Fruit fly (Drosophila melanogaster) whole organism, embryonic: ENCODE data around the gene Txl.

ENCODE experiments used
- CG10462 ChIP-seq: fragments of 200-800 bp; sonication (Bioruptor generic); optimal IDR thresholded peaks from 2 replicates; lab custom pipeline; 2016; ENCODE audit warnings: missing biosample characterization, missing genetic modification characterization
- CG10654 ChIP-seq: fragments of 200-800 bp; sonication (Bioruptor generic); optimal IDR thresholded peaks from 2 replicates; lab custom pipeline; 2016; ENCODE audit warnings: missing biosample characterization, missing genetic modification characterization
- CG11398 ChIP-seq: fragments of 200-800 bp; sonication (Bioruptor generic); optimal IDR thresholded peaks from 2 replicates; lab custom pipeline; 2016; ENCODE audit warnings: missing biosample characterization, missing genetic modification characterization
- CG13123 ChIP-seq: fragments of 200-800 bp; sonication (Bioruptor generic); optimal IDR thresholded peaks from 2 replicates; lab custom pipeline; 2016; ENCODE audit warnings: missing biosample characterization, missing genetic modification characterization
- CG13287 ChIP-seq: fragments of 200-800 bp; sonication (Bioruptor generic); IDR thresholded peaks from 2 replicates; pipeline ENCODE4 v1.3.6; 2022; ENCODE audit warnings: missing biosample characterization, missing genetic modification characterization; ENCODE audit not compliant: partially characterized antibody
- CG13296 ChIP-seq: fragments of 200-800 bp; sonication (Bioruptor generic); optimal IDR thresholded peaks from 3 replicates; lab custom pipeline; 2018; ENCODE audit warnings: missing biosample characterization, mild to moderate bottlenecking, missing genetic modification characterization
- CG13775 ChIP-seq: fragments of 200-800 bp; sonication (Bioruptor generic); optimal IDR thresholded peaks from 3 replicates; lab custom pipeline; 2017; ENCODE audit warnings: missing biosample characterization, mild to moderate bottlenecking, missing genetic modification characterization
- CG15073 ChIP-seq: fragments of 200-800 bp; sonication (Bioruptor generic); optimal IDR thresholded peaks from 2 replicates; lab custom pipeline; 2016; ENCODE audit warnings: missing biosample characterization, missing genetic modification characterization
- CG15479 ChIP-seq: fragments of 200-800 bp; sonication (Bioruptor generic); optimal IDR thresholded peaks from 3 replicates; lab custom pipeline; 2019; ENCODE audit warnings: missing biosample characterization, mild to moderate bottlenecking, missing genetic modification characterization, moderate library complexity
- CG17385 ChIP-seq: fragments of 200-800 bp; sonication (Bioruptor generic); optimal IDR thresholded peaks from 3 replicates; lab custom pipeline; 2018; ENCODE audit warnings: missing biosample characterization, mild to moderate bottlenecking, missing genetic modification characterization
- CG18764 ChIP-seq: fragments of 200-800 bp; sonication (Bioruptor generic); optimal IDR thresholded peaks from 3 replicates; lab custom pipeline; 2016; ENCODE audit warnings: missing biosample characterization, missing genetic modification characterization
- CG2202 ChIP-seq: fragments of 200-800 bp; sonication (Bioruptor generic); optimal IDR thresholded peaks from 2 replicates; lab custom pipeline; 2018; ENCODE audit warnings: missing biosample characterization, mild to moderate bottlenecking, missing genetic modification characterization
- CG33213 ChIP-seq: fragments of 200-800 bp; sonication (Bioruptor generic); optimal IDR thresholded peaks from 3 replicates; lab custom pipeline; 2016; ENCODE audit warnings: missing biosample characterization, missing genetic modification characterization
- CG4730 ChIP-seq: fragments of 200-800 bp; sonication (Bioruptor generic); IDR thresholded peaks from 2 replicates; pipeline ENCODE4 v1.3.6; 2022; ENCODE audit warnings: missing biosample characterization, missing genetic modification characterization
- CrebB ChIP-seq: fragments of 200-800 bp; sonication (Bioruptor generic); optimal IDR thresholded peaks from 3 replicates; lab custom pipeline; 2018; ENCODE audit warnings: missing biosample characterization, mild to moderate bottlenecking, missing genetic modification characterization
- Eip74EF ChIP-seq, 2 experiments: fragments of 200-800 bp in 1 of 2; fragments of >200 bp in 1 of 2; sonication (Bioruptor generic) in 1 of 2; optimal IDR thresholded peaks; 2 replicates each; lab custom pipeline; 2017 to 2019; ENCODE audit warnings: missing biosample characterization in 2 of 2, missing genetic modification characterization in 2 of 2, mild to moderate bottlenecking in 1 of 2, moderate library complexity in 1 of 2
- Elba2 ChIP-seq: fragments of 200-800 bp; sonication (Bioruptor generic); optimal IDR thresholded peaks from 3 replicates; lab custom pipeline; 2016; ENCODE audit warnings: missing biosample characterization, missing genetic modification characterization
- Fer1 ChIP-seq: fragments of 200-800 bp; sonication (Bioruptor generic); optimal IDR thresholded peaks from 2 replicates; lab custom pipeline; 2017; ENCODE audit warnings: missing biosample characterization, mild to moderate bottlenecking, missing genetic modification characterization
- HLH3B ChIP-seq: fragments of 200-800 bp; sonication (Bioruptor generic); IDR thresholded peaks from 2 replicates; pipeline ENCODE4 v1.3.6; 2022; ENCODE audit warnings: missing biosample characterization, missing genetic modification characterization
- Hr39 ChIP-seq: fragments of >200 bp; optimal IDR thresholded peaks from 2 replicates; lab custom pipeline; 2017
- MESR4 ChIP-seq: fragments of 200-800 bp; sonication (Bioruptor generic); optimal IDR thresholded peaks from 2 replicates; lab custom pipeline; 2018; ENCODE audit warnings: missing biosample characterization, mild to moderate bottlenecking, missing genetic modification characterization, moderate library complexity
- NK7.1 ChIP-seq: fragments of 200-800 bp; sonication (Bioruptor generic); optimal IDR thresholded peaks from 3 replicates; lab custom pipeline; 2016; ENCODE audit warnings: missing biosample characterization, missing genetic modification characterization
- Ravus ChIP-seq: fragments of 200-800 bp; sonication (Bioruptor generic); IDR thresholded peaks from 2 replicates; pipeline ENCODE4 v1.3.6; 2022; ENCODE audit warnings: missing biosample characterization, missing genetic modification characterization
- ara ChIP-seq: fragments of 200-800 bp; sonication (Bioruptor generic); IDR thresholded peaks from 2 replicates; pipeline ENCODE4 v1.3.6; 2022; ENCODE audit warnings: missing biosample characterization, missing genetic modification characterization
- ash1 ChIP-seq: fragments of 200-800 bp; sonication (Bioruptor generic); optimal IDR thresholded peaks from 2 replicates; lab custom pipeline; 2018; ENCODE audit warnings: missing biosample characterization, mild to moderate bottlenecking, missing genetic modification characterization
- bigmax ChIP-seq: fragments of 200-800 bp; sonication (Bioruptor generic); optimal IDR thresholded peaks from 2 replicates; lab custom pipeline; 2018; ENCODE audit warnings: missing biosample characterization, mild to moderate bottlenecking, missing genetic modification characterization
- btn ChIP-seq: fragments of 200-800 bp; sonication (Bioruptor generic); optimal IDR thresholded peaks from 2 replicates; lab custom pipeline; 2016; ENCODE audit warnings: missing biosample characterization, missing genetic modification characterization
- cad ChIP-seq: fragments of >200 bp; optimal IDR thresholded peaks from 2 replicates; lab custom pipeline; 2017; ENCODE audit warnings: missing biosample characterization, missing genetic modification characterization
- cg ChIP-seq: fragments of 200-800 bp; sonication (Bioruptor generic); optimal IDR thresholded peaks from 3 replicates; lab custom pipeline; 2019; ENCODE audit warnings: missing biosample characterization, mild to moderate bottlenecking, missing genetic modification characterization, moderate library complexity
- crp ChIP-seq, 2 experiments: fragments of 200-800 bp; sonication (Bioruptor generic); optimal IDR thresholded peaks; 2 replicates in 1 of 2; 3 replicates in 1 of 2; lab custom pipeline; 2017; ENCODE audit warnings: missing biosample characterization in 2 of 2, missing genetic modification characterization in 2 of 2, mild to moderate bottlenecking in 1 of 2, moderate library complexity in 1 of 2
- da ChIP-seq: fragments of 200-800 bp; sonication (Bioruptor generic); optimal IDR thresholded peaks from 2 replicates; lab custom pipeline; 2016; ENCODE audit warnings: missing biosample characterization, missing genetic modification characterization
- disco-r ChIP-seq: fragments of 200-800 bp; sonication (Bioruptor generic); optimal IDR thresholded peaks from 2 replicates; lab custom pipeline; 2016; ENCODE audit warnings: missing biosample characterization, missing genetic modification characterization
- fru ChIP-seq: fragments of >200 bp; optimal IDR thresholded peaks from 2 replicates; lab custom pipeline; 2017
- gcm ChIP-seq: fragments of 200-800 bp; sonication (Bioruptor generic); optimal IDR thresholded peaks from 2 replicates; lab custom pipeline; 2019; ENCODE audit warnings: missing biosample characterization, mild to moderate bottlenecking, missing genetic modification characterization, moderate library complexity
- gsb-n ChIP-seq: fragments of 200-800 bp; sonication (Bioruptor generic); optimal IDR thresholded peaks from 3 replicates; lab custom pipeline; 2018; ENCODE audit warnings: missing biosample characterization, mild to moderate bottlenecking, missing genetic modification characterization
- gt ChIP-seq: fragments of 200-800 bp; sonication (Bioruptor generic); IDR thresholded peaks from 2 replicates; pipeline ENCODE4 v1.3.6; 2022; ENCODE audit warnings: missing biosample characterization, missing genetic modification characterization
- pros ChIP-seq: fragments of 200-800 bp; sonication (Bioruptor generic); optimal IDR thresholded peaks from 3 replicates; lab custom pipeline; 2019; ENCODE audit warnings: missing biosample characterization, mild to moderate bottlenecking, missing genetic modification characterization, moderate library complexity
- psq ChIP-seq: fragments of 200-800 bp; sonication (Bioruptor generic); optimal IDR thresholded peaks from 2 replicates; lab custom pipeline; 2017; ENCODE audit warnings: missing biosample characterization, missing genetic modification characterization
- sob ChIP-seq: fragments of 200-800 bp; sonication (Bioruptor generic); IDR thresholded peaks from 2 replicates; pipeline ENCODE4 v1.3.6; 2022; ENCODE audit warnings: missing biosample characterization, missing genetic modification characterization
- tin ChIP-seq: fragments of 200-800 bp; sonication (Bioruptor generic); optimal IDR thresholded peaks from 3 replicates; lab custom pipeline; 2016; ENCODE audit warnings: missing biosample characterization, missing genetic modification characterization
- trh ChIP-seq: fragments of 200-800 bp; sonication (Bioruptor generic); optimal IDR thresholded peaks from 2 replicates; lab custom pipeline; 2016; ENCODE audit warnings: missing biosample characterization, missing genetic modification characterization
- zf30C ChIP-seq: fragments of 200-800 bp; sonication (Bioruptor generic); optimal IDR thresholded peaks from 3 replicates; lab custom pipeline; 2018; ENCODE audit warnings: missing biosample characterization, mild to moderate bottlenecking, missing genetic modification characterization

Gene Txl

dm6 chr3L:5751740-5752579 is 13.7 kb upstream of the Txl start, which contains the start of gene DnaJ-1 (continued):
- TF ChIP-seq da: no peak
- TF ChIP-seq Eip74EF (GFP tag; optimal IDR thresholded peaks at IDR 0.05; lab: Kevin White, UChicago): peak in 1 of 2 experiments; percentile 45
- no peak for TF ChIP-seq CG18764 (GFP tag; lab: Kevin White, UChicago)
- TF ChIP-seq trh (GFP tag; lab: Kevin White, UChicago): no peak
- TF ChIP-seq crp (GFP tag; optimal IDR thresholded peaks at IDR 0.05; lab: Kevin White, UChicago): no peak
- peak; percentile 53 for TF ChIP-seq bigmax (GFP tag; lab: Kevin White, UChicago)
- TF ChIP-seq Elba2 (GFP tag; lab: Kevin White, UChicago): no peak
- no peak for TF ChIP-seq CG10654
- TF ChIP-seq CG2202: no peak
- no peak for TF ChIP-seq zf30C (GFP tag; lab: Kevin White, UChicago)
- peak; percentile 30 for TF ChIP-seq CrebB (tag; lab: Kevin White, UChicago)
- no peak for TF ChIP-seq gsb-n
- TF ChIP-seq CG15073: no peak
- no peak for TF ChIP-seq Hr39 (lab: Kevin White, UChicago)
- TF ChIP-seq ash1 (GFP tag; lab: Kevin White, UChicago): no peak
- no peak for TF ChIP-seq cad
- peak; percentile 76 for TF ChIP-seq CG17385 (GFP tag; lab: Kevin White, UChicago)
- TF ChIP-seq ara (GFP tag; lab: Robert Waterston, UW): no peak
- peak; percentile 0 for TF ChIP-seq pros
- TF ChIP-seq MESR4 (GFP tag; lab: Kevin White, UChicago): peak; percentile 84
- TF ChIP-seq btn (GFP tag; lab: Kevin White, UChicago): no peak
- no peak for TF ChIP-seq fru (lab: Kevin White, UChicago)
- TF ChIP-seq disco-r (GFP tag; lab: Kevin White, UChicago): no peak
- TF ChIP-seq gcm (GFP tag; lab: Kevin White, UChicago): peak; percentile 22
- peak; percentile 50 for TF ChIP-seq CG13296 (GFP tag; lab: Kevin White, UChicago)
- no peak for TF ChIP-seq gt (GFP tag; lab: Robert Waterston, UW)
- TF ChIP-seq NK7.1: no peak
- TF ChIP-seq CG15479 (GFP tag; lab: Kevin White, UChicago): peak; percentile 19
- TF ChIP-seq CG13123 (GFP tag; lab: Kevin White, UChicago): no peak
- no peak for TF ChIP-seq CG4730
- no peak for TF ChIP-seq HLH3B
- TF ChIP-seq sob: no peak
- no peak for TF ChIP-seq CG10462 (GFP tag; lab: Kevin White, UChicago)
- TF ChIP-seq Ravus (GFP tag; lab: Robert Waterston, UW): no peak
- no peak for TF ChIP-seq CG13775 (GFP tag; lab: Kevin White, UChicago)
- peak; percentile 98 for TF ChIP-seq CG13287 (GFP tag; lab: Robert Waterston, UW)
- TF ChIP-seq CG11398 (GFP tag; lab: Kevin White, UChicago): no peak
- TF ChIP-seq Fer1: peak; percentile 72
- TF ChIP-seq psq (GFP tag; lab: Kevin White, UChicago): no peak
- no peak for TF ChIP-seq tin (GFP tag; lab: Kevin White, UChicago)
- TF ChIP-seq cg (GFP tag; lab: Kevin White, UChicago): no peak
- TF ChIP-seq CG33213 (GFP tag; lab: Kevin White, UChicago): peak; percentile 60
